Worm (Caenorhabditis elegans) whole organism, L2 larva: ENCODE results near the gene clec-54.

Experiments used
- R02D3.7 ChIP-seq: fragments of 150-350 bp; optimal IDR thresholded peaks from 2 replicates; lab custom pipeline; 2014; ENCODE audit warnings: missing biosample characterization, missing genetic modification characterization
- ama-1 ChIP-seq: fragments of 150-350 bp; optimal IDR thresholded peaks from 2 replicates; lab custom pipeline; 2018; ENCODE audit warnings: inconsistent platforms
- ceh-16 ChIP-seq: fragments of 150-350 bp; optimal IDR thresholded peaks from 2 replicates; lab custom pipeline; 2014; ENCODE audit warnings: missing biosample characterization, missing genetic modification characterization
- elt-3 ChIP-seq: sonication (generic microtip); optimal IDR thresholded peaks from 2 replicates; lab custom pipeline; 2017; ENCODE audit warnings: missing biosample characterization, missing genetic modification characterization
- nhr-11 ChIP-seq: fragments of 150-350 bp; optimal IDR thresholded peaks from 2 replicates; lab custom pipeline; 2014; ENCODE audit warnings: missing biosample characterization, missing genetic modification characterization
- nhr-23 ChIP-seq: fragments of 150-350 bp; optimal IDR thresholded peaks from 2 replicates; lab custom pipeline; 2014; ENCODE audit warnings: missing biosample characterization, missing genetic modification reagents, missing genetic modification characterization
- nhr-237 ChIP-seq: fragments of 150-350 bp; optimal IDR thresholded peaks from 2 replicates; lab custom pipeline; 2014; ENCODE audit warnings: missing biosample characterization, missing genetic modification characterization
- nhr-77 ChIP-seq: fragments of 150-350 bp; optimal IDR thresholded peaks from 2 replicates; lab custom pipeline; 2014; ENCODE audit warnings: missing biosample characterization, missing genetic modification characterization
- skn-1 ChIP-seq: sonication (generic microtip); optimal IDR thresholded peaks from 2 replicates; lab custom pipeline; 2017; ENCODE audit warnings: missing biosample characterization, missing genetic modification characterization
- sma-3 ChIP-seq: sonication (generic microtip); optimal IDR thresholded peaks from 2 replicates; lab custom pipeline; 2016; ENCODE audit warnings: missing genetic modification reagents, missing genetic modification characterization, missing compliant biosample characterization
- unc-62 ChIP-seq: fragments of 150-350 bp; optimal IDR thresholded peaks from 2 replicates; lab custom pipeline; 2014; ENCODE audit warnings: missing biosample characterization, missing genetic modification reagents, missing genetic modification characterization

DNA sequence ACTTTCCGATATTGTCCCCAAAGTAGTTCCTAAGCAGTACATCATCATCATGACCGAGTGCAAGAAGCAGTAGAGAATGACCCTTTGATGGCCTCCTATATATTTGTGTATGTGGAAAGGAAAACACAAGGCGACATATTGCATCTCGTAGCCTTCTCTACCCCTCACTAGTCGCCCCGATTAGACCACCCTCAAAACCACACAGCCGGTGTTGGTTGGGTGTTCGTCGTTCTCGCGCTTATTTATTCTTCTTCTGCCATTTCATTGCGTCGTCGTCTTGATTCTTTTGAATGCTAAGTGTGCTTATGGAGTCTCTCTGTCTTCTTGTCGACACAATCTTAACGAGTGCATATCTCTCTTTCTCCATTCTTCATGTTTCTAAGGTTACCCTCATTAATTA is 21.5 kb downstream of the clec-54 start:
- TF ChIP-seq nhr-77 = no peak
- no peak for TF ChIP-seq R02D3.7 (tag; lab: Kevin White, UChicago)
- no peak for TF ChIP-seq nhr-11
- no peak for TF ChIP-seq elt-3
- no peak for TF ChIP-seq skn-1
- no peak for TF ChIP-seq ceh-16
- TF ChIP-seq ama-1 (lab: Kevin White, UChicago) = no peak
- no peak for TF ChIP-seq nhr-237
- no peak for TF ChIP-seq unc-62 (GFP tag; lab: Kevin White, UChicago)
- no peak for TF ChIP-seq sma-3 (GFP tag; lab: Kevin White, UChicago)
- no peak for TF ChIP-seq nhr-23 (tag; lab: Kevin White, UChicago)
